Fruit fly (Drosophila melanogaster): ENCODE measurements around the gene CG15020.

CG15020 gene

DNA sequence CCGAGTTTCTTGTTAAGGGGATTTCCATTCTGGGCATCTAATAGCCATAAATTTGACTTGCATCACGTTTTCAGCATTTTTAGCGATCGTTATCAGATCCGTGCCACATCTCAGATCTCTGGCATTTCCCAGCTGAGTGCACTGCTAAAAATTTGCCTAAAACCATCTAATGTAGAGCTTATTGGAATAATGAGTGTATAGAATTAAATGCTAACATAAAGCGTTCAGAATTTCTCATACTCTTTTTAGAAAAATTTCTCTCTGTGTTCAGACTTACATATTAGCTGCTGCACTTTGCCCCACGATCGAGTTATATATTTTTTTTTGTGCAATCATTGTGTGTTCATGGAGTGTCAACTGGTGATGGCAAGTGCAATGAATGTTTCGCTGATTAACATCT, 13.7 kb upstream of the CG15020 start:
- no peak for TF ChIP-seq psq (optimal IDR thresholded peaks at IDR 0.05)
- no peak for TF ChIP-seq usp (GFP tag; optimal IDR thresholded peaks at IDR 0.05)
- no peak for TF ChIP-seq Dll (optimal IDR thresholded peaks at IDR 0.05)
- TF ChIP-seq pan (optimal IDR thresholded peaks at IDR 0.05), result no peak
- TF ChIP-seq CG8478 (optimal IDR thresholded peaks at IDR 0.05), result no peak
- TF ChIP-seq EcR (GFP tag; optimal IDR thresholded peaks at IDR 0.05), result no peak

DNA sequence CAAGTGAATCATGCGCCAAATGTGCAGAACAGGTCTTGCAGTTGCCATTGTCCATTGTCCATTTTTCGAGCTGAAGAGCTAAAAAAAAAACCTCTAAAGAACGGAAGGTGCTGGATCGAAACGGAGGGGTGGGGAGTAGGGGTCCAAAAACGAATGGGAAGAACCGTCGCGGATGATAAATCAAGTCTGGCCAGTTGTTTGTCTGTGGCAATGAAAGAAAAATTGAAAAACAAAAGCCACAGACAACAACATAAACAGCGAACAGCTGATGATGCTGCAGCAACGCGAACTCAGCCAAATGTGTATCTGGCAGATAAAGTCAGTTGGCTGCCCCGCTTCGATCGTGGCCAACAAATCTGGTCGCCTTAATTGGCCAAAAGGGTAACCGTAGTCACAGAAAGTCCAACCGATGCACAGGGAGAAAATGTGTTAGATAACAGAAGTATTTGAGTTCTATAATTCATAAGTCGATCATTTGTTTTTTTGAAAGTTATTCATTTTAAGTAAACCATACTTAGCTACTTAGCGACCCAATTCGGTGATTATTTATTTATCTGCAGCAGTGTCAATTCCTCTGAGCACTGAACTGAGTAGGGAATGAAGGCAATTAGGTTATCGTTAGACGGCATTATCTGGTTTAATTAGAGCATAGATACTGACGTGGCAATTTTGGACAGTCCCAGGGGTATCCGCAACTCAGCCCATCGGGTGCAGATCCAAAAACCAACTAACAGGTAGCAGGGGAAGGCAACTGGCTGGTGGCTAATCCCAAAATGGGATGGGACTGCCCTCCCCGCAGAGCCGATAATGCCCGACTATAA, 12.9 kb upstream of the CG15020 start:
- TF ChIP-seq Dll (optimal IDR thresholded peaks at IDR 0.05) (no peak), usp (GFP tag; optimal IDR thresholded peaks at IDR 0.05) (no peak), pan (optimal IDR thresholded peaks at IDR 0.05) (no peak), EcR (GFP tag; optimal IDR thresholded peaks at IDR 0.05) (no peak), psq (optimal IDR thresholded peaks at IDR 0.05) (no peak), CG8478 (optimal IDR thresholded peaks at IDR 0.05) (no peak)

dm6 chr3L:4409134-4409897, 12.1 kb upstream of the CG15020 start:
- TF ChIP-seq CG8478 (optimal IDR thresholded peaks at IDR 0.05) (no peak), usp (GFP tag; optimal IDR thresholded peaks at IDR 0.05) (no peak), EcR (GFP tag; optimal IDR thresholded peaks at IDR 0.05) (no peak), Dll (optimal IDR thresholded peaks at IDR 0.05) (no peak), psq (optimal IDR thresholded peaks at IDR 0.05) (no peak), pan (optimal IDR thresholded peaks at IDR 0.05) (no peak)

DNA sequence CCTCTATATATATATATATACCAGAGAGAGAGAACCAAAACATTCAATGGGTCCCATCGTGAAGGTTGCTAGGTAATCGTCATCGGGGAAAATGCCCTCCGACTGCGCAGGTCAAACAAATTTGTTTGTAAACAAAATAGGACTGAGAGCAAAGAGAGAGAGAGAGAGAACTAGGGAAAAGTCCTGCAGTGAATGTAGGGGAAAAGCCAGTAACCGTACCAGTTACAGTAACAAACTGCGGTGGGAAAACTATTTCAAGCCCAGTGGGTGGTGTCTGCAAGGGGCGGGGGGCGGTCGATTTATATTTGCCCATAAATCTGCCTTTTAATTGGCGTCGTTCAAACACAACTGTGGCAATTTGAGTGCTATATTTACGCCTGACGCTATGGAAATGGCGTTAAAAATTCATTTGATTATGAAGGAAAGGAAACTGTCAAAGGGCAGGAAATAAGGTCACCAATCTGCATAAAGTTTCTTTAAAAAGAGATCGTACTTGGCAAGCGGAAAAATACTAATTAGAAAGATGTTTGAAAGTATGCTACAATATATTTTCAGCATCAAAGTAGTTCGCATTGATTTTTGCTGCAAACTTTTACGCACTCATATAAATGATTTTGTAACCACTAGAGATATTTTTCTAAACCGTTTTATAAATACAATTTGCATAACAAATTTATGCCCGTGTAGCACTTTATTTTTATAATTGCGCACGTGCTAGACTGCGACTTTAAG, 11.4 kb upstream of the CG15020 start:
- TF ChIP-seq usp (GFP tag; optimal IDR thresholded peaks at IDR 0.05), result no peak

- TF ChIP-seq Dll (optimal IDR thresholded peaks at IDR 0.05), result no peak
- no peak for TF ChIP-seq usp (GFP tag; optimal IDR thresholded peaks at IDR 0.05)
- no peak for TF ChIP-seq EcR (GFP tag; optimal IDR thresholded peaks at IDR 0.05)
- no peak for TF ChIP-seq CG8478 (optimal IDR thresholded peaks at IDR 0.05)
- TF ChIP-seq pan (optimal IDR thresholded peaks at IDR 0.05), result no peak
- no peak for TF ChIP-seq psq (optimal IDR thresholded peaks at IDR 0.05)
Observed at dm6 chr3L:4411025-4411873, 10.2 kb upstream of the CG15020 start.

DNA sequence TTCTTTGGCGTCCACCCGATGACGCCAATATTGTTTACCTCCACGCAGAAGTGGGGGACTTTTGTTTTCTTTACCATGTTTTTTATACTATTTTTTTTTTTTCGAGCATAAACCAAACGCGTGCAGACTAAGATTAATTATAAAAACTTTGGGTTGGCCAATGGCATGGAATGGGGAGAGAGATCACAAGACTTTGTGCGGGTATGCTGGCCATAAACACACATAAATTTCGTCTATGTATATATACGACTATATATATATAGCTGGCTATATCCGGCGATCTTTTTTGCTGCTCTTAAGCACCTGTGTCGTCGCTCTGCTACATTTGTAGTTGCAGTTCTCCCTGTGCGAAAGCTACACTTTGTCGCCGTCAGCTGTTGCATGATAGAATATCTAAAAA, 9.5 kb upstream of the CG15020 start:
- no peak for TF ChIP-seq CG8478 (optimal IDR thresholded peaks at IDR 0.05)
- TF ChIP-seq Dll (optimal IDR thresholded peaks at IDR 0.05), result no peak
- no peak for TF ChIP-seq pan (optimal IDR thresholded peaks at IDR 0.05)
- TF ChIP-seq psq (optimal IDR thresholded peaks at IDR 0.05), result no peak
- TF ChIP-seq usp (GFP tag; optimal IDR thresholded peaks at IDR 0.05), result no peak
- TF ChIP-seq EcR (GFP tag; optimal IDR thresholded peaks at IDR 0.05), result no peak

DNA sequence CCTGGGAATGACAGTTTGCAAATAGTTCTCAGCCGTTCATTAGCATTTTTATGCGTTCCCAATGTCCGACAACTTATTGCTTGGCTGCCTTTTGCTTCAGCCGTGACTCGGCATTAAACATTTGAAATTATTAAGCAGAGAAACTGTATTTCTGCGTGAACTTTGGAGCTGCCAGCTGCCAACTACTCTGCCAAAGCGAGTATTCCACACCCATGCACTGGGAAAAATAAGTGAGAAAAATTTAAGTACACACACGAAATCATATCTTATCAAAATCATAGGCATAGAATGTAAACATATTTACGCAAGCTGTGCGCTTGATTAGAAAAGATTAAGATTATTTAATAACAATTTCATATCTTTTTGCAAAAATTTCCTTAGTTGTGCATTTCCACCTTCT, 8.5 kb upstream of the CG15020 start:
- no peak for TF ChIP-seq EcR (GFP tag; optimal IDR thresholded peaks at IDR 0.05)
- no peak for TF ChIP-seq psq (optimal IDR thresholded peaks at IDR 0.05)
- TF ChIP-seq pan (optimal IDR thresholded peaks at IDR 0.05), result no peak
- TF ChIP-seq CG8478 (optimal IDR thresholded peaks at IDR 0.05), result no peak
- TF ChIP-seq usp (GFP tag; optimal IDR thresholded peaks at IDR 0.05), result no peak
- no peak for TF ChIP-seq Dll (optimal IDR thresholded peaks at IDR 0.05)

DNA sequence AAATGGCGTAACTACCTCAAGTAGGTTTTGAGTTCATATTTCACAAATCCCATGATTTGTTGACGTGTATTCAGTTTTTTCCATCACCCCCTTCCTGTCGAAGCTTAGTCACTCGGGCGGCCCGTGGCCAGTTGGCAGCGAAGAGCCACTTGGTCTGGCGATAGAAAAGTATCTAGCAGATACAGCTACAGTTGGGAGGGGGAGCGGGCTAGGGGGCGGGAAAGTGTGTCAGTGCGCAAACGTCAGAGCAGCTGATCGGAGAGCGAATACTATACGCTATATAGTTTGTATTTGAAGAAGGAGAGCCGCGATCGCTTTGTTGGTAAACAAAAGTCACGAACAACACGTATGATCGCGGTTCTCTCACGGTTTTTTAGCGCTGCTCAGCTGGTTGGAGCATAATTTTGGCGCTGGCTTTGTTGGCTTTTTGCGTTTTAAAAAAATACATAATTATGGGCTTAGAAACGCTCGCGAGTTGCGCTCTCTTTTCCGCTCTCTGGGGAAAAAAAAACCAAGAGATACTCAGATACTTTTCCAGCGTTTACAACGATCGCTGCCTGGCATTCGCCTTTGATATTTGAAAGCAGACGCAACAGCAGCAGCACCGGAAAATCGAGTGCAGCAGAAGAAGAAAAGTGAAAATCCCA, 7.5 kb upstream of the CG15020 start:
- peak; percentile 61 for TF ChIP-seq Dll (optimal IDR thresholded peaks at IDR 0.05)
- no peak for TF ChIP-seq CG8478 (optimal IDR thresholded peaks at IDR 0.05)

- TF ChIP-seq pan (optimal IDR thresholded peaks at IDR 0.05) (no peak), psq (optimal IDR thresholded peaks at IDR 0.05) (no peak), Dll (optimal IDR thresholded peaks at IDR 0.05) (no peak), EcR (GFP tag; optimal IDR thresholded peaks at IDR 0.05) (no peak), CG8478 (optimal IDR thresholded peaks at IDR 0.05) (no peak), usp (GFP tag; optimal IDR thresholded peaks at IDR 0.05) (no peak)
Observed at dm6 chr3L:4414579-4414978, 6.9 kb upstream of the CG15020 start.

- peak in 1 of 2 experiments; percentile 36 for TF ChIP-seq EcR (GFP tag; optimal IDR thresholded peaks at IDR 0.05)
- TF ChIP-seq Dll (optimal IDR thresholded peaks at IDR 0.05), result no peak
Observed at dm6 chr3L:4415326-4416274, 5.9 kb upstream of the CG15020 start.
